Fruit fly (Drosophila melanogaster): ENCODE results near the gene CG45263.

The CG45263 gene

DNA sequence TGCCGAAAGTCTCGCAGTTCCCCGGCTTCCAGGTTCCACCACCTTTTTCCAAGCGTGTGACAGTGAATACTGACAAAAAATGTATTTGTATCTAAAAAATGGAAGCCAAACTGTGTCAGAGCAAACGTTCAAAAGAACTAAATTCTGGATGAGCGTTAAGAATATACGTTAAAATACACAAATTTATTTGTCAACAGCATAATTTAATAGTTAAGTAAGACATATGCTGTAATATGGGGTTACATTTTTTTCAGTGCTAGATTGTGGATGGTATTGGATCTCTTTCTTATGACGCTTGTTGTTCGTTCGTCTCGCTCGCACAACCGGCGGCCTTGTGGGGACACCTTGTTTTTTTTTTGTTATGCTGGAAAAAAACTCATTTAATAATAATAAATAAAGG, 121.8 kb downstream of the CG45263 start (continued):
- TF ChIP-seq CrebB (tag; optimal IDR thresholded peaks at IDR 0.05) (peak; percentile 94), toy (GFP tag; IDR thresholded peaks at IDR 0.05) (peak; percentile 79), tx (GFP tag; optimal IDR thresholded peaks at IDR 0.05) (peak; percentile 96), cato (GFP tag; optimal IDR thresholded peaks at IDR 0.05; ENCODE audit: borderline replicate concordance) (peak; percentile 83), CG12299 (tag; optimal IDR thresholded peaks at IDR 0.05) (peak; percentile 94), unpg (GFP tag; optimal IDR thresholded peaks at IDR 0.05) (peak; percentile 97), sc (optimal IDR thresholded peaks at IDR 0.05) (no peak), sc (GFP tag; optimal IDR thresholded peaks at IDR 0.05) (peak; percentile 69), CG8924 (tag; optimal IDR thresholded peaks at IDR 0.05) (peak; percentile 91), CG12219 (GFP tag; optimal IDR thresholded peaks at IDR 0.05) (peak; percentile 94), jing (GFP tag; optimal IDR thresholded peaks at IDR 0.05) (peak; percentile 88), otp (GFP tag; IDR thresholded peaks at IDR 0.05) (peak; percentile 83; the same call in 2 of the 3 replicates), CG15696 (tag; optimal IDR thresholded peaks at IDR 0.05) (peak; percentile 56), CG13775 (GFP tag; optimal IDR thresholded peaks at IDR 0.05) (peak; percentile 94), eyg (GFP tag; optimal IDR thresholded peaks at IDR 0.05) (peak; percentile 96), CG16815 (GFP tag; optimal IDR thresholded peaks at IDR 0.05) (peak; percentile 79), CG3847 (GFP tag; IDR thresholded peaks at IDR 0.05) (peak; percentile 96), NFAT (GFP tag; IDR thresholded peaks at IDR 0.05) (peak; percentile 95), CG14667 (GFP tag; IDR thresholded peaks at IDR 0.05) (peak; percentile 90), CG14014 (GFP tag; IDR thresholded peaks at IDR 0.05) (peak; percentile 96), kay (GFP tag; optimal IDR thresholded peaks at IDR 0.05) (peak; percentile 96), Max (GFP tag; optimal IDR thresholded peaks at IDR 0.05) (peak; percentile 90), CG4328 (GFP tag; optimal IDR thresholded peaks at IDR 0.05) (peak; percentile 68), CG7839 (tag; optimal IDR thresholded peaks at IDR 0.05) (peak; percentile 96), Nf-YA (GFP tag; IDR thresholded peaks at IDR 0.05) (peak; percentile 91), lmd (GFP tag; IDR thresholded peaks at IDR 0.05) (peak; percentile 96), nmo (GFP tag; optimal IDR thresholded peaks at IDR 0.05) (peak; percentile 89), Dref (GFP tag; IDR thresholded peaks at IDR 0.05) (0 out of 2 replicates have a peak, but pooled peaks have one; percentile 33), gcm2 (GFP tag; optimal IDR thresholded peaks at IDR 0.05) (peak; percentile 92), CG14441 (GFP tag; IDR thresholded peaks at IDR 0.05) (peak; percentile 94), ind (GFP tag; optimal IDR thresholded peaks at IDR 0.05) (peak; percentile 95), Vsx1 (GFP tag; optimal IDR thresholded peaks at IDR 0.05) (peak; percentile 91), CG11560 (tag; IDR thresholded peaks at IDR 0.05) (peak; percentile 87), peb (GFP tag; IDR thresholded peaks at IDR 0.05) (peak; percentile 84), CG9876 (GFP tag; optimal IDR thresholded peaks at IDR 0.05) (peak; percentile 91), CG6654 (GFP tag; optimal IDR thresholded peaks at IDR 0.05) (peak; percentile 82), eve (GFP tag; optimal IDR thresholded peaks at IDR 0.05) (no peak), CG4820 (GFP tag; optimal IDR thresholded peaks at IDR 0.05) (peak; percentile 87), ase (GFP tag; IDR thresholded peaks at IDR 0.05) (peak; percentile 93), CG5180 (GFP tag; optimal IDR thresholded peaks at IDR 0.05) (peak; percentile 82), pb (GFP tag; optimal IDR thresholded peaks at IDR 0.05) (peak; percentile 96), Dp (GFP tag; optimal IDR thresholded peaks at IDR 0.05) (peak; percentile 4), twi (tag; optimal IDR thresholded peaks at IDR 0.05) (peak; percentile 16), CG9609 (GFP tag; optimal IDR thresholded peaks at IDR 0.05) (peak; percentile 96), Taf1 (GFP tag; IDR thresholded peaks at IDR 0.05) (peak; percentile 94), ro (GFP tag; IDR thresholded peaks at IDR 0.05) (peak; percentile 80), gfzf (GFP tag; optimal IDR thresholded peaks at IDR 0.05) (peak; percentile 2), mirr (GFP tag; optimal IDR thresholded peaks at IDR 0.05) (peak; percentile 83), Atf6 (GFP tag; IDR thresholded peaks at IDR 0.05) (peak; percentile 97), CG18011 (GFP tag; optimal IDR thresholded peaks at IDR 0.05) (peak; percentile 87), BtbVII (GFP tag; optimal IDR thresholded peaks at IDR 0.05) (peak; percentile 95), Dbx (GFP tag; IDR thresholded peaks at IDR 0.05) (peak; percentile 97)

Measured in whole organism, embryonic.